Fruit fly (Drosophila melanogaster): ENCODE results near the gene CG7058.

DNA sequence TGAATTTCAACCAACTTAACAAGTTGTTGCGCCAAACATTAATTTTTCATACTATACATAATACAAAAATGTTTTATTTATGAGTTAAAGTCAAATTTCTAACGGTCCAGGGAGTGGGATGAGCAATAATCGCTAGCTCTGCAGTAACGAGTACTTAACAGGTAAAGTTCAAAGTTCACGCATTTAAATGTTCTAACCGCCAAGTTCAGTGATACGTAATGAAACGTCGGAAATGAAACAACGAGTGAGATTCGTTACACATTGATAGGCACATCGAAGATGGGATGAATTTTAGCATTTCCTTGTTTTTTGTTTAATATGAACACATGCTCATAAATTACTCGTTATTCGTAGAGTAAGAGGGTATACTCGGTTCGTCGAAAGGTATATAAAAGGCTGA lies 5.6 kb downstream of the CG7058 start:
- no peak for TF ChIP-seq CG34406 (GFP tag; optimal IDR thresholded peaks at IDR 0.05)
- no peak for TF ChIP-seq CG16779 (tag; optimal IDR thresholded peaks at IDR 0.05)
- TF ChIP-seq Blimp-1 (GFP tag; optimal IDR thresholded peaks at IDR 0.05): no peak
- TF ChIP-seq CG7368 (GFP tag; optimal IDR thresholded peaks at IDR 0.05): no peak
- TF ChIP-seq CG4318 (GFP tag; optimal IDR thresholded peaks at IDR 0.05): no peak
- no peak for TF ChIP-seq CG6854 (GFP tag; optimal IDR thresholded peaks at IDR 0.05)
- TF ChIP-seq CG6792 (GFP tag; optimal IDR thresholded peaks at IDR 0.05): no peak
- TF ChIP-seq CG32006 (GFP tag; optimal IDR thresholded peaks at IDR 0.05): no peak
